Worm (Caenorhabditis elegans) whole organism, midembryonic: Measurements from ENCODE around the gene pcyt-1.

Source experiments
- T22C8.4 ChIP-seq: fragments of 200-800 bp; sonication (Bioruptor generic); IDR thresholded peaks from 2 replicates; pipeline ENCODE4 v1.3.6; 2022; ENCODE audit warnings: missing genetic modification characterization, missing compliant biosample characterization
- cog-1 ChIP-seq: sonication (generic microtip); optimal IDR thresholded peaks from 2 replicates; lab custom pipeline; 2016; ENCODE audit warnings: missing genetic modification characterization, missing compliant biosample characterization
- flt-1 ChIP-seq: fragments of 200-800 bp; sonication (Bioruptor generic); IDR thresholded peaks from 2 replicates; pipeline ENCODE4 v1.3.6; 2022; ENCODE audit warnings: missing genetic modification characterization, missing compliant biosample characterization
- klf-2 ChIP-seq: fragments of 200-800 bp; sonication (Bioruptor generic); conservative IDR thresholded peaks from 2 replicates; pipeline ENCODE4 v1.3.6; 2022; ENCODE audit warnings: missing genetic modification reagents, missing genetic modification characterization, missing compliant biosample characterization
- med-1 ChIP-seq: sonication (generic microtip); optimal IDR thresholded peaks from 2 replicates; lab custom pipeline; 2017; ENCODE audit warnings: missing genetic modification characterization, mild to moderate bottlenecking, missing compliant biosample characterization, antibody characterized with exemption, missing genetic modification reagents; ENCODE audit not compliant: insufficient read depth
- ref-1 ChIP-seq: fragments of 200-800 bp; sonication (Bioruptor generic); conservative IDR thresholded peaks from 2 replicates; pipeline ENCODE4 v1.3.6; 2022; ENCODE audit warnings: missing genetic modification reagents, missing genetic modification characterization, missing compliant biosample characterization
- tab-1 ChIP-seq: fragments of 200-800 bp; sonication (Bioruptor generic); IDR thresholded peaks from 2 replicates; pipeline ENCODE4 v1.3.6; 2022; ENCODE audit warnings: missing genetic modification characterization, missing compliant biosample characterization
- ztf-23 ChIP-seq: fragments of 200-800 bp; sonication (Bioruptor generic); IDR thresholded peaks from 2 replicates; pipeline ENCODE4 v1.3.6; 2022; ENCODE audit warnings: missing genetic modification reagents, missing genetic modification characterization, missing compliant biosample characterization
- ztf-29 ChIP-seq: fragments of 200-800 bp; sonication (Bioruptor generic); IDR thresholded peaks from 2 replicates; pipeline ENCODE4 v1.3.6; 2022; ENCODE audit warnings: missing genetic modification reagents, missing genetic modification characterization, missing compliant biosample characterization

Gene pcyt-1

DNA sequence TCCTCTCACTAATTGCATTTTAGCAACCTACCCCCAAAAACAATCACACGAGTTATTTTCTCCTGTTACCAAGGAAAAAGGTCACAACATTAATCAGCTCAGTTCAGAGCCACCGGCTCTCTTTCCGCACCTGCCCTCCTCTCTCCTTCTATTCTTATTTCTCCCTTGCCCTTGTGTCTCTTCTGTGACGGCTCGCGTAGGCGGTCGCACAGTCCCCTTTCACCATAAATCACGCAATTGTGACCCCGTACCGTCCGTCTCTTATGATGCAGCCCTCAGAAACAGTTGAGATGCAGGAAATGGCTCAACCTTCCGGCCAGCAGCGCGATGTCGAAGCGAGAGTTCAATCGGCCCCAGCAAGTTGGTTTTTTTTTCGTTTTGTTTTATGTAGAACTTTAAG is 9.5 kb upstream of the pcyt-1 start, which contains the start of gene sto-1:
Gene sto-1 (plus strand): TSS at position 200 of the 400 bp plus-strand sequence.
- TF ChIP-seq T22C8.4 (no peak), cog-1 (tag; lab: Kevin White, UChicago) (no peak), med-1 (GFP tag; lab: Kevin White, UChicago) (no peak), ref-1 (GFP tag; lab: Robert Waterston, UW) (no peak), tab-1 (no peak)

DNA sequence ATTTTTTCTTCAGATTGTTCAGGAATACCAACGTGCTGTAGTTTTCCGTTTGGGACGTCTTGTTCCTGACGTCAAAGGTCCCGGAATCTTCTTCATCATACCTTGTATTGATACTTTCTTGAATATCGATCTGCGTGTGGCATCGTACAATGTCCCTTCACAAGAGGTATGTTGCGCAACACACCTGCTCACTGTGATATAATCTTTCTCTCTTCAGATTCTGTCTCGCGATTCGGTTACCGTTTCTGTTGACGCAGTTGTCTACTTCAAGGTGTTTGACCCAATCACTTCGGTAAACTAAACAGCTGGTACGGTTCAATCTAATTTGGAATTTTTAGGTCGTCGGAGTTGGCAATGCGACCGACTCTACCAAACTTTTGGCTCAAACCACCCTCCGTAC is 8.7 kb upstream of the pcyt-1 start:
- TF ChIP-seq flt-1 (GFP tag; lab: Robert Waterston, UW) (no peak), T22C8.4 (no peak), klf-2 (GFP tag; lab: Robert Waterston, UW) (no peak), ref-1 (GFP tag; lab: Robert Waterston, UW) (no peak), cog-1 (tag; lab: Kevin White, UChicago) (no peak), tab-1 (no peak), ztf-23 (no peak), ztf-29 (GFP tag; lab: Robert Waterston, UW) (no peak), med-1 (GFP tag; lab: Kevin White, UChicago) (no peak)

DNA sequence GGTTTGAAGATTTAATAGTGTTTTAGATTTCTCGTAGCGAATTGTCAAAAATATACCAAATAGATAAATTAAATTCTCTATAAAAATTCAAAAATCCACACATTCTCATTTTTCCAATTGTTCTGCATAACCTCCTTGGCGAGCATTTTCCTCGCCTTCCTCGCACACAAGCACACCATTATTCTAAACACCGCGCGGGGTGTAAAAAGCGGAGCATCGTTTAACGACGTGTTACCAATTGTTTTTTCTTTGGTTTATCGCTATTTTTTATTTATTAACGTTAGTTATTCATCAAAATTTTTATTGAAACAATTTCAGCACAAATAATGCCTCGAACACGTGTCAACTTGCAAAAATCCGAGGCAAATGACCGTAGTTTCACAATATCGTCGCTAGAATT is 7.2 kb upstream of the pcyt-1 start, which contains the start of gene vps-52:
Gene vps-52 (plus strand): TSS at position 319 of the 400 bp plus-strand sequence.
- TF ChIP-seq T22C8.4, result no peak
- TF ChIP-seq cog-1 (tag; lab: Kevin White, UChicago), result no peak
- TF ChIP-seq med-1 (GFP tag; lab: Kevin White, UChicago), result no peak
- TF ChIP-seq flt-1 (GFP tag; lab: Robert Waterston, UW), result no peak
- TF ChIP-seq ztf-23, result no peak
- TF ChIP-seq tab-1, result no peak
- TF ChIP-seq ztf-29 (GFP tag; lab: Robert Waterston, UW), result no peak
- TF ChIP-seq ref-1 (GFP tag; lab: Robert Waterston, UW), result no peak
- no peak for TF ChIP-seq klf-2 (GFP tag; lab: Robert Waterston, UW)

DNA sequence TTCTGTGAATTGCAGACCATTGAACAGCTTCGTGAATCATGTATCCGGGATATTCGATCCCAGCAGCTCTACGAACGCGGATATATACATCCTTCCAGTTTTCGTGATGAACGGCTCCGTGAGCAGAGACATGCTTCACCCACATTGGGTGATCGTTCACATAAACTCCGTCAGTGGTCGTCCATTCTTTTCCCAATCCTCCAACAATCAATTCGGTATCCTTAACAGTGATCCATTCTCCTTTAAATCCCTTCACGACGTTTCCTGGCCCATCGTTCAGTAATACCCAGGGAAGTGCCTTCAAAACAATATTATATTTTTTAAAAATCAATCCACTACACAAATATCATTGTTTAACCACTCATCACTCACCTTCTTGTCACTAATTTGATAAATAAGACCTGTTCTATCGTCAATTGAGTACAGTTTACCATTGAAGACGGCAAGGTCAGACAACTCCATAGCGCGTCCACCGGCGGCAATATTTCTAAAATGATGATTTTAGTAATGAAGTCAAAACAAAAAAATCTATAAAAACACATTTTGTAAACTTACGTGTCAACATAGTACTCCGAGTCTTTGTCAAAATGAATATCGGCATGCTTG is 3.4 kb upstream of the pcyt-1 start:
- TF ChIP-seq tab-1 (no peak), med-1 (GFP tag; lab: Kevin White, UChicago) (no peak), klf-2 (GFP tag; lab: Robert Waterston, UW) (no peak), flt-1 (GFP tag; lab: Robert Waterston, UW) (no peak), ztf-29 (GFP tag; lab: Robert Waterston, UW) (no peak), ztf-23 (no peak), cog-1 (tag; lab: Kevin White, UChicago) (no peak), ref-1 (GFP tag; lab: Robert Waterston, UW) (no peak), T22C8.4 (no peak)

DNA sequence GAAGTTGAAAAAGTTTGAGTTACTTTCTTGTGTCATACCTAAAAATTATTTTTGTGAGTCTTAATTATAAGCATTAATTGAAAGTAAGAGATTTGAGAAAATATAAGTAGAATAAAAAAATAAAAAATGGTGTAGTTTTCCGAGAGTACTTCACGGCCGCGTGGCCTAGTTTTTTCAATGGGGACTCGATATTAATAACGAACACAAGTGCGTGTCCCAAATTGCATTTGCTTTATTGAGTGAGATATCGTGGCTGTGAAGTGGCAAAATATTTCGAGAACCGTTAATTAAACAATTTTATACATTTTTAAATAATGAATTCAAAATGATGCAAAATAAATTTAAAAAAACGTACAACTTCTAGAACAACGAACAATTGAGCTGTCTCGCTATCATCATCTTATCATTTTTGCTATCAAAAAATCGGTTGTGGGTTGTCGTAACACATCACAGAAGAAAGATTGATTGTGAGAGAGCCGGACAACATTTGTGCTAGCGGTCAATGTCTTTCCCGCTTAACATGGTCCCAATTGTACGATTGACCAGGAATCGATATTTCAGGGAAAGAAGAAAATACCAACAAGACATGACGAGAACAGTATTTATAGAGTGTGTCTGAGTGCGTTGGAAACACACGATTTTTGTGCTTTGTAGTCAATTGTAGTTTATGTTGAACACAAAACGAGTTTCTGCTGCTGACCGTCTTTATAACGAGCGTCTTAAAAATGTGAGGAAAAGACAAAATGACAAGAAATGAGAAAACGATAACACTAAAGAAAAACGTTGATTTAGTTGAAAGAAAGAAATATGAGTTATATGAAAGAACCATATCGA is 2.3 kb upstream of the pcyt-1 start, which contains the start of gene apy-1:
Gene apy-1 (minus strand): TSS at position 38 of the 834 bp plus-strand sequence.
- peak; percentile 1 for TF ChIP-seq cog-1 (tag; lab: Kevin White, UChicago)
- no peak for TF ChIP-seq T22C8.4

DNA sequence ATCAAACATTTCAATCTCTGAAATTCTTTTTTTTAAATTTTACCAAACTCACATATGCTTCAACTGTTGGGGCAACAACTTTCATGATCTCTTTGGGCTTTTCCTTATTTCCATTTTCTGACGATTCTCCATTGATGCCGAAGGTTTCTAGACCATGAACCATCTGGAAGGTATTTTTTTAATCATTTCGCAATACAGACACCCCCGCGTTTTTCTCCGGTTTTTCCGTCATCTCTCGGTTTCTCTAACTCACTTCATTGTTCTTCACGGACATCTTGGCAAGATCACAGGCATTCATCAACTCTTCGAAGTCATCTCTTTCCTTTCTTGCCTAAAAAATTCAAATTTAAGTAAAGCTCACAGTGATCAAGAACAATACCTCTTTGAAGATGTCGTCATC is 1.0 kb downstream of the pcyt-1 start:
- TF ChIP-seq med-1 (GFP tag; lab: Kevin White, UChicago) (no peak), flt-1 (GFP tag; lab: Robert Waterston, UW) (no peak), tab-1 (no peak), ztf-23 (no peak), T22C8.4 (no peak), ref-1 (GFP tag; lab: Robert Waterston, UW) (no peak), cog-1 (tag; lab: Kevin White, UChicago) (no peak), ztf-29 (GFP tag; lab: Robert Waterston, UW) (no peak)

DNA sequence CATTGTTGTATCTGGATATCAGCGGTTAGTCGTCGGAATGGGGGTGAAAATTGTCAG is 1.2 kb downstream of the pcyt-1 start, which contains the start of the genes unc-98 and F08C6.18:
Gene unc-98 (minus strand): TSS at position 48 of the 57 bp plus-strand sequence.
Gene F08C6.18 (minus strand): TSS at position 57 of the 57 bp plus-strand sequence.
- TF ChIP-seq cog-1 (tag; lab: Kevin White, UChicago) (no peak), T22C8.4 (no peak), klf-2 (GFP tag; lab: Robert Waterston, UW) (no peak), ztf-29 (GFP tag; lab: Robert Waterston, UW) (no peak), tab-1 (no peak), med-1 (GFP tag; lab: Kevin White, UChicago) (no peak), ref-1 (GFP tag; lab: Robert Waterston, UW) (no peak), flt-1 (GFP tag; lab: Robert Waterston, UW) (no peak), ztf-23 (no peak)

DNA sequence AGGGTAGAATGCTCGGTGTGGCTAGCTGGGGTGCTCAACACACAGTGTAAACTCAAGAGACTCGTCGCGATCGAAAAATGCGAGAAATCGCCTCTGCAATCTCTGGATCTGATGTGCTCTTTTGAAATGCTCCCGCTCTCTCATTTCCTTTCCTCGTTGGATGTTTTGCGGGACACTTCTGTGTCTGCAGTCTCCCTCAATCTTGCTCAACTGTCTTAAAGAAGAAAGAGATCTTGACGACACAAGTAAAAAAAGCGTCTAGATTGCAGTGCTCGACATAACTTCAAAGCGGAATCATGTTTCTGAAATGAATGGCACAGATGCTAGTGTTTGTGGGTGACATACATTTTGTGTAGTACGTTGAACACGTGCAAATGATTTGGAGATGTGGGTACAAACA is 1.5 kb downstream of the pcyt-1 start:
- TF ChIP-seq cog-1 (tag; lab: Kevin White, UChicago), result peak; percentile 7
- no peak for TF ChIP-seq tab-1
- no peak for TF ChIP-seq med-1 (GFP tag; lab: Kevin White, UChicago)
- no peak for TF ChIP-seq klf-2 (GFP tag; lab: Robert Waterston, UW)
- TF ChIP-seq ztf-23, result no peak
- TF ChIP-seq ztf-29 (GFP tag; lab: Robert Waterston, UW), result no peak
- TF ChIP-seq T22C8.4, result no peak
- no peak for TF ChIP-seq flt-1 (GFP tag; lab: Robert Waterston, UW)

DNA sequence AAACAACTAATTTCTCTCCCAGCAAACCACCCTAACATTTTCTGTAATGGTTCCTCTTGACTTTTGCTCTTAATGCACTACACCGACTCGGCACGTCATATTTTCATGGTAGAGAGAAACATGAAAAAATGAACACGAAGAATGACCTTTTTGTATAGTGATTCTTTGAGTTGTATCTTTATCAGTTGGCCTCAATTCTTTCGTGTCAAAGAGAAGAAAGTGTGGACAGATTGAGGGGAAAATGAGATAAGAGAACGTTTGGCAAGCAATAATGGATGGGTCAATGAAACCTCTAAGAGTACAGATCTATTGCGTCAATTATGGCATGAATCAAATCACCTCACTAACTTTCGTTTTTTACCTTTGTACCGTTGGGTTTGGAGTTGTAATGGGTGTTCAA is 3.8 kb downstream of the pcyt-1 start:
- TF ChIP-seq T22C8.4 (no peak), flt-1 (GFP tag; lab: Robert Waterston, UW) (no peak), klf-2 (GFP tag; lab: Robert Waterston, UW) (no peak)
